Worm (Caenorhabditis elegans): ENCODE data around the gene K02A2.1.

The K02A2.1 gene

DNA sequence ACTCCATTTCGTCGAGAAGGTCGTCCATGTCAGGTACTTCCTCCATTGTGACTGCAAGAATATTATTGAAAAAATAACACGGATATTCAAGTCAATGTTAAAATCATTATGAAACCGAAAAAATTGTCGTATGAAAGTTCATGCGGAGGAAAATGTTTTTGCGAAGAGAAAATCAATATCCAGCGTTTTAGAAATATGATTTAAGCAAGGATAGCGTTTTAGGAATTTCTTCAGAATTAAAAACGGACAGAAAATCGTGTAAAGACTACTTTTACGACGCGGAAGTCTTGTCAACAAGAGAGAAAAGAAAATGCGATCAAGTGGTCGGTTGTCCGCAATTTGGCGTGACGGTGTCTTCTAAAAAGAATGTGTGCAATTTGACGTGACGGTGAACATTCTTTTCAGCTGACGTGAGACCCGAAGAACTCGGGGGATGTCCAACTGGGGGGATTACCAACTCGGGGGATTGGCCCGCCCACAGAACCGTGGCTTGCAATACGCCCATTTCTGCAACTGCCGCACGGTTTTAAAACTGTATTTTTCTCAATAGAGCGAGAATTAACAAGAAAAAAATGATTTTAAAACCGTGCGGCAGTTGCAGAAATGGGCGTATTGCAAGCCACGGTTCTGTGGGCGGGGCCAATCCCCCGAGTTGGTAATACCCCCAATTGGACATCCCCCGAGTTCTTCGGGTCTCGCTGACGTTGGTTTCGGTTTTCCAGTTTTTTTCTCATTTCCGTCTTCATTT, 43.6 kb downstream of the K02A2.1 start, which contains the start of the genes aka-1 and ubc-6 (continued):
- peak; percentile 95 for TF ChIP-seq ctbp-1 (GFP tag; IDR thresholded peaks at IDR 0.05)
- peak; percentile 61 for TF ChIP-seq nhr-77 (tag; optimal IDR thresholded peaks at IDR 0.05)
- no peak for TF ChIP-seq ZK546.5 (tag; optimal IDR thresholded peaks at IDR 0.05)
- TF ChIP-seq pqm-1 (tag; optimal IDR thresholded peaks at IDR 0.05), result no peak
- TF ChIP-seq ztf-11 (tag; optimal IDR thresholded peaks at IDR 0.05), result no peak
- TF ChIP-seq egl-27 (tag; optimal IDR thresholded peaks at IDR 0.05), result no peak
- TF ChIP-seq php-3 (GFP tag; IDR thresholded peaks at IDR 0.05), result peak; percentile 84
- TF ChIP-seq mdl-1 (tag; optimal IDR thresholded peaks at IDR 0.05), result peak; percentile 27 to 61
- peak; percentile 78 for TF ChIP-seq F49E8.2 (tag; optimal IDR thresholded peaks at IDR 0.05; ENCODE audit: borderline replicate concordance)
- peak; percentile 94 for TF ChIP-seq dmd-6 (GFP tag; IDR thresholded peaks at IDR 0.05)
- TF ChIP-seq snpc-1.2 (GFP tag; IDR thresholded peaks at IDR 0.05), result peak; percentile 83
- peak; percentile 56 for TF ChIP-seq nhr-10 (tag; optimal IDR thresholded peaks at IDR 0.05)
- TF ChIP-seq lin-39 (tag; optimal IDR thresholded peaks at IDR 0.05), result no peak
- TF ChIP-seq nhr-76 (tag; optimal IDR thresholded peaks at IDR 0.05), result peak; percentile 8
- TF ChIP-seq spr-3 (GFP tag; optimal IDR thresholded peaks at IDR 0.05), result peak; percentile 32
- no peak for TF ChIP-seq cey-2 (tag; optimal IDR thresholded peaks at IDR 0.05; ENCODE audit: borderline replicate concordance, insufficient read depth)
- TF ChIP-seq Y5F2A.4 (GFP tag; optimal IDR thresholded peaks at IDR 0.05), result peak; percentile 35
- TF ChIP-seq arid-1 (GFP tag; conservative IDR thresholded peaks at IDR 0.05), result peak; percentile 95
- TF ChIP-seq F26F4.8 (GFP tag; conservative IDR thresholded peaks at IDR 0.05), result no peak
- no peak for TF ChIP-seq attf-4 (tag; optimal IDR thresholded peaks at IDR 0.05)
- peak; percentile 28 to 67 for TF ChIP-seq daf-16 (GFP tag; optimal IDR thresholded peaks at IDR 0.05)
- TF ChIP-seq daf-16 (tag; optimal IDR thresholded peaks at IDR 0.05), result no peak
- peak; percentile 44 for TF ChIP-seq aha-1 (tag)
- TF ChIP-seq ceh-20 (GFP tag; IDR thresholded peaks at IDR 0.05), result peak; percentile 95
- peak; percentile 95 for TF ChIP-seq lin-38 (GFP tag; IDR thresholded peaks at IDR 0.05)
- TF ChIP-seq zag-1 (tag; optimal IDR thresholded peaks at IDR 0.05), result no peak
- TF ChIP-seq hlh-11 (tag; optimal IDR thresholded peaks at IDR 0.05), result peak; percentile 98
- peak; percentile 94 for TF ChIP-seq nhr-42 (GFP tag; IDR thresholded peaks at IDR 0.05)
- TF ChIP-seq D1046.2 (GFP tag; IDR thresholded peaks at IDR 0.05), result peak; percentile 94
- TF ChIP-seq ces-1 (GFP tag; optimal IDR thresholded peaks at IDR 0.05), result peak; percentile 24
- no peak for TF ChIP-seq skn-1 (tag; optimal IDR thresholded peaks at IDR 0.05)
- TF ChIP-seq ceh-82 (tag; optimal IDR thresholded peaks at IDR 0.05), result no peak
- TF ChIP-seq ztf-7 (tag; optimal IDR thresholded peaks at IDR 0.05), result peak; percentile 14
- no peak for TF ChIP-seq nhr-237 (tag; optimal IDR thresholded peaks at IDR 0.05)
- TF ChIP-seq hif-1 (tag; optimal IDR thresholded peaks at IDR 0.05), result peak; percentile 31 to 83
- TF ChIP-seq mdt-29 (GFP tag; IDR thresholded peaks at IDR 0.05), result peak; percentile 90
- TF ChIP-seq unc-39 (tag; optimal IDR thresholded peaks at IDR 0.05), result no peak
- no peak for TF ChIP-seq zip-11 (GFP tag; IDR thresholded peaks at IDR 0.05)
- peak; percentile 95 for TF ChIP-seq egl-43 (GFP tag; IDR thresholded peaks at IDR 0.05)

- TF ChIP-seq R02D3.7 (tag; optimal IDR thresholded peaks at IDR 0.05) (no peak), lin-29 (GFP tag; IDR thresholded peaks at IDR 0.05) (no peak), lin-1 (GFP tag; IDR thresholded peaks at IDR 0.05) (no peak), D1046.2 (GFP tag; IDR thresholded peaks at IDR 0.05) (no peak), F26F4.8 (GFP tag; conservative IDR thresholded peaks at IDR 0.05) (no peak), ztf-7 (tag; optimal IDR thresholded peaks at IDR 0.05) (no peak), dmd-9 (GFP tag; IDR thresholded peaks at IDR 0.05) (no peak), aly-2 (tag; optimal IDR thresholded peaks at IDR 0.05) (no peak), zip-11 (GFP tag; IDR thresholded peaks at IDR 0.05) (no peak), mep-1 (tag; optimal IDR thresholded peaks at IDR 0.05) (no peak), F44E2.7 (GFP tag; IDR thresholded peaks at IDR 0.05) (no peak), Y5F2A.4 (GFP tag; optimal IDR thresholded peaks at IDR 0.05) (no peak), ceh-32 (tag; optimal IDR thresholded peaks at IDR 0.05; ENCODE audit: poor library complexity) (no peak), arid-1 (GFP tag; conservative IDR thresholded peaks at IDR 0.05) (no peak), Y75B8A.6 (GFP tag; IDR thresholded peaks at IDR 0.05) (no peak), F37D6.2 (tag; optimal IDR thresholded peaks at IDR 0.05) (no peak), nhr-237 (tag; optimal IDR thresholded peaks at IDR 0.05) (no peak), ztf-11 (tag; optimal IDR thresholded peaks at IDR 0.05) (no peak), sdz-12 (GFP tag; optimal IDR thresholded peaks at IDR 0.05) (no peak)
Measured at ce11 chrII:7483009-7483408, 48.0 kb downstream of the K02A2.1 start, which contains the start of gene cah-2. TSS of gene cah-2 (minus strand) at chrII:7483109.

Measured in whole organism, L4 larva.